Worm (Caenorhabditis elegans) whole organism, mixed stage, embryonic: Measurements from ENCODE around the gene djr-1.1.

Source experiments
- bed-3 ChIP-seq: fragments of 200-800 bp; sonication (Bioruptor generic); optimal IDR thresholded peaks from 3 replicates; lab custom pipeline; 2018; ENCODE audit warnings: mild to moderate bottlenecking, missing genetic modification characterization, moderate library complexity, missing compliant biosample characterization
- lin-13 ChIP-seq: fragments of 150-350 bp; optimal IDR thresholded peaks from 2 replicates; lab custom pipeline; 2014; ENCODE audit warnings: missing biosample characterization, missing genetic modification characterization
- mep-1 ChIP-seq: fragments of 150-350 bp; optimal IDR thresholded peaks from 2 replicates; lab custom pipeline; 2017; ENCODE audit warnings: missing biosample characterization, missing genetic modification reagents, missing genetic modification characterization, inconsistent platforms
- nhr-237 ChIP-seq: fragments of 150-350 bp; optimal IDR thresholded peaks from 2 replicates; lab custom pipeline; 2014; ENCODE audit warnings: missing biosample characterization, missing genetic modification characterization
- pha-4 ChIP-seq: fragments of 150-350 bp; optimal IDR thresholded peaks from 2 replicates; lab custom pipeline; 2018; ENCODE audit warnings: missing biosample characterization, missing genetic modification reagents, missing genetic modification characterization
- tbx-8 ChIP-seq: fragments of 200-800 bp; sonication (Bioruptor generic); optimal IDR thresholded peaks from 2 replicates; lab custom pipeline; 2018; ENCODE audit warnings: mild to moderate bottlenecking, missing genetic modification characterization, moderate library complexity, missing compliant biosample characterization
- unc-62 ChIP-seq: fragments of 150-350 bp; optimal IDR thresholded peaks from 2 replicates; lab custom pipeline; 2014; ENCODE audit warnings: missing biosample characterization, missing genetic modification reagents, missing genetic modification characterization

DNA sequence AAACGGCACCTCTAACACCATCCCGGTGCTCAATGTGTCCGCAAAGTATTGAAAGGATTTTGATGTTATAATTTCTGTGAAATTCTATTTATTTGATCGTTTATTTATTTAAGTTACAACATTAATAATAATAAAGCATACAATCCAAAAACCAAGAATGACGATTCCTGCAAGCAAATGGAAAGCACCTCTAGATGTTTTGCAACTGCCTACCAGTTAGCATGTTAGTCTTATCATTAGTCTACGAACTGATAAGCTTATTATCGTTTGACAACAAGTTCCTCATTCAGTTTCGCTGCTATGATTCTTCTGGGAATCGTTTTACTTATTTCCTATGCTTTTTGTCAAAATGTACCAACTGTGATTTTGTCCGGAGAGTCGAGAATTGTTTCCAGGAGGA is 9.3 kb downstream of the djr-1.1 start, which contains the start of gene K01A2.6:
- TF ChIP-seq pha-4 (tag; lab: Kevin White, UChicago), result no peak
- no peak for TF ChIP-seq nhr-237 (tag; lab: Kevin White, UChicago)
- TF ChIP-seq tbx-8, result no peak
- no peak for TF ChIP-seq lin-13 (tag; lab: Kevin White, UChicago)
- TF ChIP-seq mep-1 (tag; lab: Kevin White, UChicago), result no peak
- TF ChIP-seq bed-3 (GFP tag; lab: Kevin White, UChicago), result no peak
- TF ChIP-seq unc-62 (GFP tag; lab: Kevin White, UChicago), result no peak
